Fruit fly (Drosophila melanogaster) S2 (cell line): Measurements from ENCODE around the gene eIF2Bbeta.

ENCODE experiments used
- CG8478 ChIP-seq: fragments of >200 bp; optimal IDR thresholded peaks from 2 replicates; lab custom pipeline; 2018
- CTCF ChIP-seq, 2 experiments: fragments of >200 bp; optimal IDR thresholded peaks; 2 replicates each; lab custom pipeline; 2018

- TF ChIP-seq CG8478 (no peak), CTCF (optimal IDR thresholded peaks at IDR 0.05; lab: Kevin White, UChicago) (no peak)
Measured at dm6 chrX:2693786-2694185, 10.6 kb upstream of the eIF2Bbeta start, which contains the start of gene dyw.
